Fruit fly (Drosophila melanogaster) whole organism, adult: Measurements from ENCODE around the gene CG42488.

ENCODE experiments used
- CG11617 ChIP-seq: fragments of 200-800 bp; sonication (Bioruptor generic); optimal IDR thresholded peaks from 2 replicates; lab custom pipeline; 2017; ENCODE audit warnings: mild to moderate bottlenecking, missing biosample characterization, missing genetic modification reagents, missing genetic modification characterization
- CG12768 ChIP-seq: fragments of 200-800 bp; sonication (Bioruptor generic); optimal IDR thresholded peaks from 2 replicates; lab custom pipeline; 2017; ENCODE audit warnings: missing biosample characterization, missing genetic modification characterization, mild to moderate bottlenecking, moderate library complexity, missing genetic modification reagents
- CG14711 ChIP-seq: fragments of 200-800 bp; sonication (Bioruptor generic); optimal IDR thresholded peaks from 2 replicates; lab custom pipeline; 2018; ENCODE audit warnings: missing biosample characterization, mild to moderate bottlenecking, missing genetic modification characterization, moderate library complexity
- CG1620 ChIP-seq: fragments of 200-800 bp; sonication (Bioruptor generic); optimal IDR thresholded peaks from 2 replicates; lab custom pipeline; 2016; ENCODE audit warnings: missing biosample characterization, missing genetic modification characterization
- CG33017 ChIP-seq: fragments of 200-800 bp; sonication (Bioruptor generic); optimal IDR thresholded peaks from 2 replicates; lab custom pipeline; 2018; ENCODE audit warnings: missing biosample characterization, mild to moderate bottlenecking, missing genetic modification characterization, moderate library complexity
- CG5204 ChIP-seq: fragments of 200-800 bp; sonication (Bioruptor generic); optimal IDR thresholded peaks from 2 replicates; lab custom pipeline; 2016; ENCODE audit warnings: missing biosample characterization, missing genetic modification characterization
- CG7045 ChIP-seq: fragments of 200-800 bp; sonication (Bioruptor generic); optimal IDR thresholded peaks from 2 replicates; lab custom pipeline; 2017; ENCODE audit warnings: missing biosample characterization, mild to moderate bottlenecking, missing genetic modification characterization
- CG7101 ChIP-seq: fragments of 200-800 bp; sonication (Bioruptor generic); optimal IDR thresholded peaks from 2 replicates; lab custom pipeline; 2018; ENCODE audit warnings: missing biosample characterization, mild to moderate bottlenecking, missing genetic modification characterization, moderate library complexity
- Clk ChIP-seq: fragments of 200-800 bp; sonication (Bioruptor generic); optimal IDR thresholded peaks from 2 replicates; lab custom pipeline; 2017; ENCODE audit warnings: missing biosample characterization, missing genetic modification characterization
- Crg-1 ChIP-seq: fragments of 200-800 bp; sonication (Bioruptor generic); optimal IDR thresholded peaks from 2 replicates; lab custom pipeline; 2016; ENCODE audit warnings: missing biosample characterization, missing genetic modification characterization
- Hr96 ChIP-seq: fragments of 200-800 bp; sonication (Bioruptor generic); optimal IDR thresholded peaks from 2 replicates; lab custom pipeline; 2016; ENCODE audit warnings: missing biosample characterization, missing genetic modification characterization
- Mnt ChIP-seq: fragments of 200-800 bp; sonication (Bioruptor generic); optimal IDR thresholded peaks from 2 replicates; lab custom pipeline; 2016; ENCODE audit warnings: missing biosample characterization, mild to moderate bottlenecking, missing genetic modification characterization
- bab1 ChIP-seq: fragments of 200-800 bp; sonication (Bioruptor generic); optimal IDR thresholded peaks from 3 replicates; lab custom pipeline; 2019; ENCODE audit warnings: missing biosample characterization, mild to moderate bottlenecking, missing genetic modification characterization, moderate library complexity
- cic ChIP-seq: fragments of 200-800 bp; sonication (Bioruptor generic); optimal IDR thresholded peaks from 2 replicates; lab custom pipeline; 2017; ENCODE audit warnings: missing biosample characterization, mild to moderate bottlenecking, missing genetic modification characterization, moderate library complexity
- cnc ChIP-seq, 2 experiments: fragments of >200 bp; optimal IDR thresholded peaks; 2 replicates each; lab custom pipeline; 2017
- kay ChIP-seq: fragments of 200-800 bp; sonication (Bioruptor generic); peaks from one replicate; lab custom pipeline; 2016; ENCODE audit warnings: missing biosample characterization, missing genetic modification characterization, borderline replicate concordance
- ovo ChIP-seq: fragments of 200-800 bp; sonication (Bioruptor generic); optimal IDR thresholded peaks from 2 replicates; lab custom pipeline; 2016; ENCODE audit warnings: missing biosample characterization, missing genetic modification characterization
- pad ChIP-seq: fragments of 200-800 bp; sonication (Bioruptor generic); optimal IDR thresholded peaks from 3 replicates; lab custom pipeline; 2017; ENCODE audit warnings: missing biosample characterization, missing genetic modification characterization, mild to moderate bottlenecking, moderate library complexity, missing genetic modification reagents
- tj ChIP-seq: fragments of 200-800 bp; sonication (Bioruptor generic); optimal IDR thresholded peaks from 3 replicates; lab custom pipeline; 2017; ENCODE audit warnings: missing biosample characterization, mild to moderate bottlenecking, missing genetic modification characterization, moderate library complexity
- toe ChIP-seq: fragments of 200-800 bp; sonication (Bioruptor generic); optimal IDR thresholded peaks from 2 replicates; lab custom pipeline; 2016; ENCODE audit warnings: missing biosample characterization, missing genetic modification characterization

Gene CG42488

DNA sequence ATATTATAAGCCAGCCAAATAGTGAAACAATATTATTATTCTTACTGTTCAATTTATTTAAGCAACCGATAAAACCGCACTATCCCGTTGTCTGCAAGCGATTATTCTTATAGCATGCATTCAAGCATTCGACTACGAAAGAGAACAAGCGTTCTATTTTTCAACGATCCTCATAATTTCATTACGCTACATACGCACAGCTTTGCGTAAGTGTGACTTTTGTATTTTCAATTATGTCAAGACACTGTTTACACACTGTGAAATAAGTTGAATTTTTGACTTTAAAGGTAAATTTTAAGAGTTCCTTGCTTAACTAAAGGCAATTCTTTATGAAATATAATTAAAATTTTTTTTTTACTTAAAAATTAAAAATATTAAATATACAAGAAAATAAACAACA lies 12.2 kb downstream of the CG42488 start, which contains the start of gene CG33494:
Gene CG33494, minus strand, starts transcription at position 90 of the 400 bp plus-strand sequence.
- no peak for TF ChIP-seq tj (GFP tag; lab: Kevin White, UChicago)
- no peak for TF ChIP-seq CG11617 (GFP tag; lab: Kevin White, UChicago)
- no peak for TF ChIP-seq CG1620 (GFP tag; lab: Kevin White, UChicago)
- no peak for TF ChIP-seq CG5204
- no peak for TF ChIP-seq CG33017
- no peak for TF ChIP-seq toe
- no peak for TF ChIP-seq Crg-1 (GFP tag; lab: Kevin White, UChicago)
- no peak for TF ChIP-seq pad (GFP tag; lab: Kevin White, UChicago)
- TF ChIP-seq CG7045 (GFP tag; lab: Kevin White, UChicago): no peak
- TF ChIP-seq bab1 (GFP tag; lab: Kevin White, UChicago): no peak

DNA sequence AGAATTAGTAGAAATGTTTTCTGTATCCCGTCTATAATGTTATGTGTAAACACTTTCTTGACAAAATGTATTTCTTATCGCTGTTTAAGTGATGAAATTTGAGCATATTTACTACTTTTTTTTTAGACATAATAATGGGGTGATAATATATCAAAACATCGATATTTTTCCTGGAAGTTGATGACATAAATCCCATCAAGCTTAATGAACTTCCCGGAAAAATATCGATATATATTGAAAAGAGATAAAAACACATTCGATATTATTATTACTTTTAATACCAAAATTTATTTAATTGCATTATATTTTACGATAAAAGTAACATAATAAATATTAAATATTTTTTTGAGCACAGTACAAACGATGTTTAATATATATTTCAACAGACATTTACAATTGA lies 12.9 kb downstream of the CG42488 start:
- TF ChIP-seq Mnt (GFP tag; lab: Kevin White, UChicago) (no peak), cnc (optimal IDR thresholded peaks at IDR 0.05; lab: Kevin White, UChicago) (no peak), CG11617 (GFP tag; lab: Kevin White, UChicago) (no peak), Crg-1 (GFP tag; lab: Kevin White, UChicago) (no peak), Clk (no peak), CG7101 (tag; lab: Kevin White, UChicago) (no peak), Hr96 (GFP tag; lab: Kevin White, UChicago) (no peak), CG12768 (no peak), bab1 (GFP tag; lab: Kevin White, UChicago) (no peak), cic (GFP tag; lab: Kevin White, UChicago) (no peak), pad (GFP tag; lab: Kevin White, UChicago) (no peak), CG5204 (no peak), CG1620 (GFP tag; lab: Kevin White, UChicago) (no peak), ovo (GFP tag; lab: Kevin White, UChicago) (no peak), toe (no peak), tj (GFP tag; lab: Kevin White, UChicago) (no peak), CG14711 (tag; lab: Kevin White, UChicago) (no peak)

DNA sequence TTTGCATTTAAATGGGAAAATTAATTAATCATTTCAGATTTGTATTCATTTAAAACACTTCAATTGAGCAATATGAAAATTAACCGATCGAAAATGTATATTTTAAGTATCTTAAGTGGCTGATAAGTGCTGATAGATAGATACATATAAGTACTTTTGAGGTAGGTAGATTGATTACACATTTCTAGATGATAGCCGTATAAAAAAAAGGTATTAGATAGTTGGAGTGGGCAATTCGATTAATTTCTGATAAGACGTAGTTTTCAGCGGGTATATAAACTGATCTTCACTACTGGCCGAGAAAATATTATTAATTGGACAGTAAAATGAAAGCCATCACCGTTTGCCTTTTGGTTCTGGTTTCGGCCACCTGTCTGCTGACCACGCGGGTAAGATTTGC lies 22.0 kb downstream of the CG42488 start, which contains the start of gene CG5107:
Gene CG5107, plus strand, starts transcription at position 301 of the 400 bp plus-strand sequence.
- TF ChIP-seq tj (GFP tag; lab: Kevin White, UChicago): no peak
- TF ChIP-seq Hr96 (GFP tag; lab: Kevin White, UChicago): no peak
- TF ChIP-seq pad (GFP tag; lab: Kevin White, UChicago): no peak
- TF ChIP-seq bab1 (GFP tag; lab: Kevin White, UChicago): no peak
- no peak for TF ChIP-seq CG12768
- no peak for TF ChIP-seq CG7045 (GFP tag; lab: Kevin White, UChicago)
- no peak for TF ChIP-seq CG11617 (GFP tag; lab: Kevin White, UChicago)
- TF ChIP-seq Clk: no peak
- TF ChIP-seq CG5204: no peak
- no peak for TF ChIP-seq Mnt (GFP tag; lab: Kevin White, UChicago)
- TF ChIP-seq Crg-1 (GFP tag; lab: Kevin White, UChicago): no peak

DNA sequence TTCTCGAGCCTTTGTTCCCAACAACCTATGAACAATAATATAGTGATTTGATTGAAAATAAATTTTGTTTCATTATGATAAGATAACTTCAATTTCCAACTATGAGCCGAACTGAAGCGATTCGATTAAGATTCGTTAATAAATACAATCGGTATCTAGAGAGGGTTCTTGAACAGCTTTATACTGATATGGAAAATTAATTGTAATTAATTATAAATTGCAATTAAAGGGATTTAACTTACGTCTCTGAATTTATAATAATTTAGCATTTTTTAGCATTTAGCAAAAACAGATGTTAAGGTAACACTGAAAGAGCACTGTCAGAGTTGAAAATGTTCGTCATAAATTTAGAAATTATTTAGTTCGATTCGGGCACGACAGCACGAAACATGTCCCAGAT lies 23.1 kb downstream of the CG42488 start, which contains the start of gene CG5111:
Gene CG5111, plus strand, starts transcription at position 301 of the 400 bp plus-strand sequence.
- TF ChIP-seq Mnt (GFP tag; lab: Kevin White, UChicago) (no peak), cic (GFP tag; lab: Kevin White, UChicago) (no peak), tj (GFP tag; lab: Kevin White, UChicago) (no peak), CG12768 (no peak), pad (GFP tag; lab: Kevin White, UChicago) (no peak), CG5204 (no peak), Hr96 (GFP tag; lab: Kevin White, UChicago) (no peak), cnc (optimal IDR thresholded peaks at IDR 0.05; lab: Kevin White, UChicago) (no peak), ovo (GFP tag; lab: Kevin White, UChicago) (no peak), CG1620 (GFP tag; lab: Kevin White, UChicago) (no peak)

DNA sequence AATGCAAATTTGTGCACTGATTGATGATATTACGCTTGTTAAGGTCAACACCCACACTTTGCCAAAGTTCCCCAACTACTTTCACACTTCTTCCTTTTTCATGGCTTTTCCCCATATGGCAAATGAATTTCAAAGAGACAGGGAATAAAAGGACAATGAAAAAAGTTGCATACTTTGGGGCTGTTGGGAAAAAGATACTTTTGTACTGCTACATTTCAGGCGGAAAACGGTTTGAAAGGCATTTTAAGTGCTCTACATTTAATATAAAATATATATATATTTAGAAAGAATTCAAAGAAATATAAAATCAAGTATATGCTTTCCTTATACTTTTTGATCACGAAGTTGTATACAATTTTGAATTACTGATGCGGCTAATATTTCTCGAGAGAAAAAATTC lies 29.9 kb downstream of the CG42488 start:
- no peak for TF ChIP-seq cnc (optimal IDR thresholded peaks at IDR 0.05; lab: Kevin White, UChicago)
- TF ChIP-seq CG7101 (tag; lab: Kevin White, UChicago): no peak
- no peak for TF ChIP-seq CG11617 (GFP tag; lab: Kevin White, UChicago)
- TF ChIP-seq Clk: no peak
- TF ChIP-seq ovo (GFP tag; lab: Kevin White, UChicago): no peak
- no peak for TF ChIP-seq Hr96 (GFP tag; lab: Kevin White, UChicago)
- TF ChIP-seq CG1620 (GFP tag; lab: Kevin White, UChicago): no peak
- TF ChIP-seq tj (GFP tag; lab: Kevin White, UChicago): no peak
- no peak for TF ChIP-seq Mnt (GFP tag; lab: Kevin White, UChicago)
- no peak for TF ChIP-seq cic (GFP tag; lab: Kevin White, UChicago)
- TF ChIP-seq Crg-1 (GFP tag; lab: Kevin White, UChicago): no peak
- no peak for TF ChIP-seq CG7045 (GFP tag; lab: Kevin White, UChicago)
- TF ChIP-seq kay (GFP tag; lab: Kevin White, UChicago): no peak
- TF ChIP-seq CG5204: no peak
- no peak for TF ChIP-seq CG12768

DNA sequence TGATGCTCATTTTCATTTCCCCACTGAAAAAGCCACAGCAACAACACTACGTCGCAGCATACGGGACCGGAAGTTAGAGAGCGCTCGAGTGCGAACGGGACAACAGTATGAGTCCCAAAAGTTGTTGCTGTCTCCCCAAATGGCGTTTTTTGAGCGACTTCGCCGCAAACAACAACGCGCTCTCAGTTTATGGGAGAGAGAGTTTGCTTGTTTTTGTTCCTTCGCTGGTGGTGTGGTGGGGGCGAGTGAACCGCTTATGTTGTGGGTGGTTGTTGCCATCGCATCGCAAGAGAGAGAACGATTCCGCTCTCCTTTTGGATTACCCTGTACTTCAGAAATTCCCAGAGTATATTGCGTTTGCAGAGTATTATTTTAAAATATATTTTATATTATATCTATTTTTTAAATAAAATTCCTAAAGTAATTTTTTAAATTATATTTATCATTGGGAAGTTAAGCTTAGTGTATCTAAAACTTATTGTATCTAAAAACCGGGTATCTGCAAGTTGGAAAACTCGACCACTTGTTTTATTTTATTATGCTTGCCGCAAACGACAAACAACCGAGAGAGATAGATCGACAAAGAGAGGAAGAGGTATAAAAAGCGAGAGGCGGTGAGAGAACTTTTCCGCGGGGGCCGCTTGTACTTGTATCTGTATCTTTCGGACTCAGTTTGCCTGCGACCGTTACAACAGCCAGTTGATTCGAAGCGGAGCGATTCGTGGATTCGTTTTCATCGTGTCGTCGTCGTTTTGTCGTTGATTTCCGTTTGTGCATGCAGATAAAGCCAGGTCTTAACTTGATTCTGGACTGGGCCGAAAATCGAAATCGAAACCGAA lies 32.8 kb downstream of the CG42488 start, which contains the start of gene msi:
Gene msi, plus strand, starts transcription at position 669 of the 839 bp plus-strand sequence.
- TF ChIP-seq Hr96 (GFP tag; lab: Kevin White, UChicago) (no peak), kay (GFP tag; lab: Kevin White, UChicago) (peak; percentile 23), cic (GFP tag; lab: Kevin White, UChicago) (peak; percentile 60), Crg-1 (GFP tag; lab: Kevin White, UChicago) (peak; percentile 19), CG12768 (peak; percentile 89), CG7101 (tag; lab: Kevin White, UChicago) (peak; percentile 95), CG14711 (tag; lab: Kevin White, UChicago) (peak; percentile 92), cnc (optimal IDR thresholded peaks at IDR 0.05; lab: Kevin White, UChicago) (no peak), ovo (GFP tag; lab: Kevin White, UChicago) (peak; percentile 35), Mnt (GFP tag; lab: Kevin White, UChicago) (no peak), toe (peak; percentile 15), pad (GFP tag; lab: Kevin White, UChicago) (peak; percentile 89), CG5204 (peak; percentile 31), Clk (peak; percentile 23), CG11617 (GFP tag; lab: Kevin White, UChicago) (peak; percentile 88), tj (GFP tag; lab: Kevin White, UChicago) (peak; percentile 69), CG7045 (GFP tag; lab: Kevin White, UChicago) (peak; percentile 92), bab1 (GFP tag; lab: Kevin White, UChicago) (peak; percentile 89), CG1620 (GFP tag; lab: Kevin White, UChicago) (no peak), CG33017 (peak; percentile 97)
